Fruit fly (Drosophila melanogaster): ENCODE data around the gene CG1958.

Gene CG1958

dm6 chrX:7307478-7308200, 40.9 kb downstream of the CG1958 start, which contains the start of gene brk (continued):
- TF ChIP-seq inv (GFP tag; IDR thresholded peaks at IDR 0.05; ENCODE audit: partially characterized antibody) (no peak), CG3995 (GFP tag; optimal IDR thresholded peaks at IDR 0.05) (no peak), CG5180 (GFP tag; optimal IDR thresholded peaks at IDR 0.05) (peak; percentile 73), CG6683 (GFP tag; optimal IDR thresholded peaks at IDR 0.05) (no peak), chif (GFP tag; optimal IDR thresholded peaks at IDR 0.05) (no peak), CG31441 (GFP tag; IDR thresholded peaks at IDR 0.05) (no peak), pros (GFP tag; optimal IDR thresholded peaks at IDR 0.05) (peak; percentile 70), CG9609 (GFP tag; optimal IDR thresholded peaks at IDR 0.05) (no peak), Fer2 (tag; optimal IDR thresholded peaks at IDR 0.05) (no peak), dmrt11E (tag; optimal IDR thresholded peaks at IDR 0.05) (no peak), Bgb (GFP tag; IDR thresholded peaks at IDR 0.05; ENCODE audit: partially characterized antibody) (no peak; the same call in 1 of the 2 replicates), tx (GFP tag; optimal IDR thresholded peaks at IDR 0.05) (no peak), Jarid2 (GFP tag; optimal IDR thresholded peaks at IDR 0.05) (peak; percentile 84), CG15601 (tag; optimal IDR thresholded peaks at IDR 0.05) (no peak), CG5953 (GFP tag; IDR thresholded peaks at IDR 0.05) (no peak), peb (GFP tag; IDR thresholded peaks at IDR 0.05) (no peak), slou (GFP tag; optimal IDR thresholded peaks at IDR 0.05) (no peak), Sox100B (GFP tag; optimal IDR thresholded peaks at IDR 0.05) (no peak), CG11560 (tag; IDR thresholded peaks at IDR 0.05) (no peak), CG14667 (GFP tag; IDR thresholded peaks at IDR 0.05) (no peak), tup (GFP tag; optimal IDR thresholded peaks at IDR 0.05) (no peak), croc (GFP tag; conservative IDR thresholded peaks at IDR 0.05) (no peak), MTF-1 (GFP tag; optimal IDR thresholded peaks at IDR 0.05; ENCODE audit: borderline replicate concordance) (no peak), CG6813 (GFP tag; optimal IDR thresholded peaks at IDR 0.05) (no peak), Usf (GFP tag; optimal IDR thresholded peaks at IDR 0.05) (no peak), CG17186 (GFP tag; optimal IDR thresholded peaks at IDR 0.05) (no peak), CG10147 (GFP tag; optimal IDR thresholded peaks at IDR 0.05) (no peak), zfh1 (GFP tag; IDR thresholded peaks at IDR 0.05) (0 out of 3 replicates have a peak, but pooled peaks have one; percentile 23), cg (GFP tag; optimal IDR thresholded peaks at IDR 0.05) (peak; percentile 99), pfk (GFP tag; optimal IDR thresholded peaks at IDR 0.05) (no peak), jigr1 (GFP tag; IDR thresholded peaks at IDR 0.05) (no peak), CG10543 (GFP tag; optimal IDR thresholded peaks at IDR 0.05) (peak; percentile 27)

- TF ChIP-seq ap (GFP tag; IDR thresholded peaks at IDR 0.05) (no peak), her (GFP tag; optimal IDR thresholded peaks at IDR 0.05) (no peak), Med (GFP tag) (peak; percentile 64), sr (GFP tag; IDR thresholded peaks at IDR 0.05) (peak; percentile 59; the same call in 2 of the 3 replicates), Ets65A (GFP tag) (peak; percentile 73), Meics (GFP tag; optimal IDR thresholded peaks at IDR 0.05) (no peak)
Observed at dm6 chrX:7308794-7309193, 42.1 kb downstream of the CG1958 start.

dm6 chrX:7312406-7312805, 45.7 kb downstream of the CG1958 start:
- TF ChIP-seq Med (GFP tag) = peak; percentile 59
- TF ChIP-seq dan (GFP tag; IDR thresholded peaks at IDR 0.05) = no peak
- 0 out of 2 replicates have a peak, but pooled peaks have one; percentile 5 for TF ChIP-seq Ptx1 (GFP tag; IDR thresholded peaks at IDR 0.05)
- no peak for TF ChIP-seq phol (tag; optimal IDR thresholded peaks at IDR 0.05)
- TF ChIP-seq Drgx (GFP tag; IDR thresholded peaks at IDR 0.05) = peak; percentile 51
- TF ChIP-seq Oli (tag; optimal IDR thresholded peaks at IDR 0.05) = no peak
- no peak for TF ChIP-seq Six4 (GFP tag; optimal IDR thresholded peaks at IDR 0.05)

Data from whole organism, embryonic.